Fruit fly (Drosophila melanogaster) whole organism, embryonic: Measurements from ENCODE around the gene CG42819.
A peak's percentile ranks its signal among the peaks of the same experiment; 100 is the strongest.

Experiments used
- Aef1 ChIP-seq: fragments of 200-800 bp; sonication (Bioruptor generic); IDR thresholded peaks from 3 replicates; pipeline ENCODE4 v1.3.6; 2022; ENCODE audit warnings: missing biosample characterization, missing genetic modification characterization
- Awh ChIP-seq: fragments of 200-800 bp; sonication (Bioruptor generic); IDR thresholded peaks from 2 replicates; pipeline ENCODE4, ENCODE4 v1.3.6; 2022; ENCODE audit warnings: missing biosample characterization, missing genetic modification characterization
- BEAF-32 ChIP-seq: fragments of 200-800 bp; sonication (Bioruptor generic); optimal IDR thresholded peaks from 3 replicates; lab custom pipeline; 2017; ENCODE audit warnings: missing biosample characterization, missing genetic modification characterization, mild to moderate bottlenecking, moderate library complexity, missing genetic modification reagents
- CG10147 ChIP-seq: fragments of 200-800 bp; sonication (Bioruptor generic); optimal IDR thresholded peaks from 2 replicates; lab custom pipeline; 2019; ENCODE audit warnings: missing biosample characterization, mild to moderate bottlenecking, missing genetic modification characterization, moderate library complexity
- CG10462 ChIP-seq: fragments of 200-800 bp; sonication (Bioruptor generic); optimal IDR thresholded peaks from 2 replicates; lab custom pipeline; 2016; ENCODE audit warnings: missing biosample characterization, missing genetic modification characterization
- CG11504 ChIP-seq: fragments of 200-800 bp; sonication (Bioruptor generic); optimal IDR thresholded peaks from 3 replicates; lab custom pipeline; 2019; ENCODE audit warnings: missing biosample characterization, mild to moderate bottlenecking, missing genetic modification characterization, moderate library complexity
- CG12659 ChIP-seq: fragments of 200-800 bp; sonication (Bioruptor generic); optimal IDR thresholded peaks from 3 replicates; lab custom pipeline; 2017; ENCODE audit warnings: mild to moderate bottlenecking, missing biosample characterization, missing genetic modification reagents, missing genetic modification characterization
- CG13287 ChIP-seq: fragments of 200-800 bp; sonication (Bioruptor generic); IDR thresholded peaks from 2 replicates; pipeline ENCODE4 v1.3.6; 2022; ENCODE audit warnings: missing biosample characterization, missing genetic modification characterization; ENCODE audit not compliant: partially characterized antibody
- CG13296 ChIP-seq: fragments of 200-800 bp; sonication (Bioruptor generic); optimal IDR thresholded peaks from 3 replicates; lab custom pipeline; 2018; ENCODE audit warnings: missing biosample characterization, mild to moderate bottlenecking, missing genetic modification characterization
- CG16863 ChIP-seq: fragments of 200-800 bp; sonication (Bioruptor generic); optimal IDR thresholded peaks from 3 replicates; lab custom pipeline; 2016; ENCODE audit warnings: missing biosample characterization, missing genetic modification characterization
- CG17186 ChIP-seq: fragments of 200-800 bp; sonication (Bioruptor generic); optimal IDR thresholded peaks from 3 replicates; lab custom pipeline; 2017; ENCODE audit warnings: missing biosample characterization, missing genetic modification reagents, missing genetic modification characterization
- CG17359 ChIP-seq: fragments of 200-800 bp; sonication (Bioruptor generic); optimal IDR thresholded peaks from 3 replicates; lab custom pipeline; 2018; ENCODE audit warnings: missing biosample characterization, mild to moderate bottlenecking, missing genetic modification characterization, moderate library complexity
- CG3281 ChIP-seq: fragments of 200-800 bp; sonication (Bioruptor generic); optimal IDR thresholded peaks from 3 replicates; lab custom pipeline; 2017; ENCODE audit warnings: missing biosample characterization, mild to moderate bottlenecking, missing genetic modification characterization
- CG34376 ChIP-seq: fragments of 200-800 bp; sonication (Bioruptor generic); optimal IDR thresholded peaks from 2 replicates; lab custom pipeline; 2018; ENCODE audit warnings: missing biosample characterization, mild to moderate bottlenecking, missing genetic modification characterization
- CG4617 ChIP-seq: fragments of 200-800 bp; sonication (Bioruptor generic); optimal IDR thresholded peaks from 3 replicates; lab custom pipeline; 2016; ENCODE audit warnings: missing biosample characterization, missing genetic modification characterization, borderline replicate concordance
- CG6254 ChIP-seq: fragments of 200-800 bp; sonication (Bioruptor generic); optimal IDR thresholded peaks from 3 replicates; lab custom pipeline; 2017; ENCODE audit warnings: mild to moderate bottlenecking, missing biosample characterization, missing genetic modification reagents, missing genetic modification characterization
- CG6689 ChIP-seq: fragments of 200-800 bp; sonication (Bioruptor generic); IDR thresholded peaks from 2 replicates; pipeline ENCODE4 v1.3.6; 2022; ENCODE audit warnings: missing biosample characterization, missing genetic modification characterization
- CG6854 ChIP-seq: fragments of 200-800 bp; sonication (Bioruptor generic); optimal IDR thresholded peaks from 3 replicates; lab custom pipeline; 2017; ENCODE audit warnings: missing biosample characterization, mild to moderate bottlenecking, missing genetic modification characterization
- CG8924 ChIP-seq: fragments of 200-800 bp; optimal IDR thresholded peaks from 3 replicates; lab custom pipeline; 2019; ENCODE audit warnings: missing biosample characterization, mild to moderate bottlenecking, missing genetic modification characterization, moderate library complexity
- CG9797 ChIP-seq: fragments of 200-800 bp; sonication (Bioruptor generic); optimal IDR thresholded peaks from 3 replicates; lab custom pipeline; 2018; ENCODE audit warnings: missing biosample characterization, mild to moderate bottlenecking, missing genetic modification characterization
- CG9932 ChIP-seq: fragments of 200-800 bp; sonication (Bioruptor generic); IDR thresholded peaks from 2 replicates; pipeline ENCODE4 v1.3.6; 2022; ENCODE audit warnings: missing biosample characterization, missing genetic modification characterization
- CrebB ChIP-seq: fragments of 200-800 bp; sonication (Bioruptor generic); optimal IDR thresholded peaks from 3 replicates; lab custom pipeline; 2018; ENCODE audit warnings: missing biosample characterization, mild to moderate bottlenecking, missing genetic modification characterization
- Dad ChIP-seq: fragments of 200-800 bp; sonication (Bioruptor generic); optimal IDR thresholded peaks from 3 replicates; lab custom pipeline; 2016; ENCODE audit warnings: missing biosample characterization, missing genetic modification characterization
- Dp ChIP-seq: fragments of 200-800 bp; sonication (Bioruptor generic); optimal IDR thresholded peaks from 2 replicates; lab custom pipeline; 2018; ENCODE audit warnings: missing biosample characterization, mild to moderate bottlenecking, missing genetic modification characterization, moderate library complexity
- Dref ChIP-seq: fragments of 200-800 bp; sonication (Bioruptor generic); IDR thresholded peaks from 2 replicates; pipeline ENCODE4 v1.3.6; 2022; ENCODE audit warnings: missing biosample characterization, missing genetic modification characterization
- Kr ChIP-seq: fragments of 200-800 bp; sonication (Bioruptor generic); optimal IDR thresholded peaks from 2 replicates; lab custom pipeline; 2017; ENCODE audit warnings: missing biosample characterization, mild to moderate bottlenecking, missing genetic modification characterization
- Myb ChIP-seq: fragments of 200-800 bp; sonication (Bioruptor generic); optimal IDR thresholded peaks from 2 replicates; lab custom pipeline; 2016; ENCODE audit warnings: missing biosample characterization, missing genetic modification characterization
- NfI ChIP-seq: fragments of 200-800 bp; sonication (Bioruptor generic); optimal IDR thresholded peaks from 3 replicates; lab custom pipeline; 2018; ENCODE audit warnings: missing biosample characterization, mild to moderate bottlenecking, missing genetic modification characterization, moderate library complexity
- btn ChIP-seq: fragments of 200-800 bp; sonication (Bioruptor generic); optimal IDR thresholded peaks from 2 replicates; lab custom pipeline; 2016; ENCODE audit warnings: missing biosample characterization, missing genetic modification characterization
- dmrt99B ChIP-seq: fragments of 200-800 bp; sonication (Bioruptor generic); optimal IDR thresholded peaks from 2 replicates; lab custom pipeline; 2018; ENCODE audit warnings: missing biosample characterization, mild to moderate bottlenecking, missing genetic modification characterization, moderate library complexity
- ems ChIP-seq: fragments of 200-800 bp; sonication (Bioruptor generic); optimal IDR thresholded peaks from 3 replicates; lab custom pipeline; 2016; ENCODE audit warnings: missing biosample characterization, missing genetic modification characterization
- ewg ChIP-seq: fragments of 200-800 bp; sonication (Bioruptor generic); optimal IDR thresholded peaks from 3 replicates; lab custom pipeline; 2017; ENCODE audit warnings: mild to moderate bottlenecking, missing biosample characterization, missing genetic modification reagents, missing genetic modification characterization
- gsb ChIP-seq: fragments of 200-800 bp; sonication (Bioruptor generic); IDR thresholded peaks from 2 replicates; pipeline ENCODE4 v1.3.6; 2022; ENCODE audit warnings: missing biosample characterization, missing genetic modification characterization
- knrl ChIP-seq: fragments of 200-800 bp; sonication (Bioruptor generic); IDR thresholded peaks from 3 replicates; pipeline ENCODE4 v1.3.6; 2022; ENCODE audit warnings: missing biosample characterization, missing genetic modification characterization; ENCODE audit not compliant: partially characterized antibody
- maf-S ChIP-seq: fragments of 200-800 bp; sonication (Bioruptor generic); optimal IDR thresholded peaks from 2 replicates; lab custom pipeline; 2016; ENCODE audit warnings: missing biosample characterization, missing genetic modification characterization
- prd ChIP-seq, 3 experiments: fragments of >200 bp in 2 of 3; fragments of 200-800 bp in 1 of 3; sonication (Bioruptor generic) in 1 of 3; optimal IDR thresholded peaks in 2 of 3; IDR thresholded peaks in 1 of 3; 2 replicates in 2 of 3; 3 replicates in 1 of 3; pipeline versions ENCODE4 v1.3.6 to Lab custom; 2017 to 2022; ENCODE audit warnings: missing biosample characterization in 1 of 3, missing genetic modification characterization in 1 of 3
- sc ChIP-seq, 3 experiments: fragments of >200 bp in 2 of 3; fragments of 200-800 bp in 1 of 3; sonication (Bioruptor generic) in 1 of 3; optimal IDR thresholded peaks; 2 replicates in 2 of 3; 3 replicates in 1 of 3; lab custom pipeline; 2017; ENCODE audit warnings: mild to moderate bottlenecking in 1 of 3, missing biosample characterization in 1 of 3, missing genetic modification characterization in 1 of 3, missing genetic modification reagents in 1 of 3
- sim ChIP-seq: fragments of 200-800 bp; sonication (Bioruptor generic); IDR thresholded peaks from 2 replicates; pipeline ENCODE4 v1.3.6; 2022; ENCODE audit warnings: missing biosample characterization, missing genetic modification characterization
- ssp ChIP-seq: fragments of 200-800 bp; sonication (Bioruptor generic); IDR thresholded peaks from 2 replicates; pipeline ENCODE4 v1.3.6; 2022; ENCODE audit warnings: missing biosample characterization, missing genetic modification characterization
- stwl ChIP-seq: fragments of 200-800 bp; sonication (Bioruptor generic); optimal IDR thresholded peaks from 3 replicates; lab custom pipeline; 2018; ENCODE audit warnings: missing biosample characterization, mild to moderate bottlenecking, missing genetic modification characterization, moderate library complexity

CG42819 gene

dm6 chr2L:8370364-8371326 is 18.5 kb downstream of the CG42819 start, which contains the start of gene CG17292 (continued):
- TF ChIP-seq CG6254 (GFP tag; lab: Kevin White, UChicago) (peak; percentile 10), CG10147 (GFP tag; lab: Kevin White, UChicago) (peak; percentile 36), maf-S (GFP tag; lab: Kevin White, UChicago) (peak; percentile 17), dmrt99B (peak; percentile 40), CG12659 (GFP tag; lab: Kevin White, UChicago) (peak; percentile 85), CG6689 (GFP tag; lab: Robert Waterston, UW) (peak; percentile 27; the same call in 1 of the 2 replicates), Kr (GFP tag; lab: Kevin White, UChicago) (no peak), ems (GFP tag; lab: Kevin White, UChicago) (peak; percentile 46), CG9797 (peak; percentile 13), CG10462 (GFP tag; lab: Kevin White, UChicago) (no peak), CG8924 (tag; lab: Kevin White, UChicago) (peak; percentile 43), CG3281 (GFP tag; lab: Kevin White, UChicago) (peak; percentile 43), CG16863 (GFP tag; lab: Kevin White, UChicago) (peak; percentile 6), CG9932 (GFP tag; lab: Robert Waterston, UW) (peak; percentile 73), Dref (GFP tag; lab: Robert Waterston, UW) (peak; percentile 88), sc (optimal IDR thresholded peaks at IDR 0.05; lab: Kevin White, UChicago) (no peak), sc (GFP tag; optimal IDR thresholded peaks at IDR 0.05; lab: Kevin White, UChicago) (no peak), CG34376 (peak; percentile 79), NfI (GFP tag; lab: Kevin White, UChicago) (peak; percentile 27), CG6854 (no peak), Awh (GFP tag; lab: Robert Waterston, UW) (peak; percentile 77; the same call in 1 of the 2 replicates), CrebB (tag; lab: Kevin White, UChicago) (peak; percentile 85), CG13287 (peak; percentile 95), Dp (peak; percentile 49), stwl (tag; lab: Kevin White, UChicago) (peak; percentile 62), Dad (peak; percentile 65), CG11504 (tag; lab: Kevin White, UChicago) (peak; percentile 25), Aef1 (GFP tag; lab: Robert Waterston, UW) (peak; percentile 20; the same call in 1 of the 3 replicates), Myb (GFP tag; lab: Kevin White, UChicago) (peak; percentile 46), btn (no peak), ssp (peak; percentile 14; the same call in 1 of the 2 replicates), sim (no peak), gsb (GFP tag; lab: Robert Waterston, UW) (0 out of 2 replicates have a peak, but pooled peaks have one; percentile 41), ewg (GFP tag; lab: Kevin White, UChicago) (peak; percentile 9), CG17186 (peak; percentile 11), CG13296 (GFP tag; lab: Kevin White, UChicago) (peak; percentile 54), CG17359 (peak; percentile 38), knrl (GFP tag; lab: Robert Waterston, UW) (peak; percentile 91), CG4617 (GFP tag; lab: Kevin White, UChicago) (peak; percentile 23), prd (optimal IDR thresholded peaks at IDR 0.05; lab: Kevin White, UChicago) (no peak), prd (GFP tag; IDR thresholded peaks at IDR 0.05; lab: Robert Waterston, UW) (peak; percentile 35; the same call in 1 of the 3 replicates), BEAF-32 (GFP tag; lab: Kevin White, UChicago) (peak; percentile 82)
